1 fruit fly cellular context compared by ENCODE assay signal in the genomic region with DNA sequence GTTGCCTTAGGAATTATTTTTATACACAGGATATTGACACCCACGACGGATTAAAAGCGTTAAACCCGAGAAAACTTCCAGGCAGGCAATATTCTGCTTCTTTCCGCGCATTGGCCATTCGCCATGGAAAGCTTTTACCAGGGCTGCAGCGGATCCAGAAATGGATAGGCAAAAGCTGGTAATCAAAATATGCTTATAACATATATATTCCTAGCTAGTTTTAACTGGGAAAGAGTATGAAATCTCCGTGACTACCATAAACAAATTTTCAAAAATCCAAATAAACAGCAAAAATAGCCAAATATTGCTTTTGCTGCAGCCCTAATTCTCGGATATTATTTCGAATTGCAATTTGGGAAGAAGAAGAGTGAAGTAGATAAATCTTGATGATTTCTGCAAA.
TF ChIP-seq lines count a peak whose summit lies in the region.

A gene (minus strand): TSS at position 141 of the 400 bp plus-strand sequence.
A gene (plus strand): TSS at position 335 of the 400 bp plus-strand sequence.

TF ChIP-seq in whole organism, embryonic, 481 proteins besides CTCF, POLR2A, EP300 and RAD21 (continued from another document and continues in another):
- TF ChIP-seq Spps (tag; optimal IDR thresholded peaks at IDR 0.05; lab: Kevin White, UChicago) (peak; percentile 83), bcd (GFP tag; optimal IDR thresholded peaks at IDR 0.05; lab: Kevin White, UChicago) (peak; percentile 96), CG15269 (tag; optimal IDR thresholded peaks at IDR 0.05; lab: Kevin White, UChicago) (peak; percentile 93), sug (tag; optimal IDR thresholded peaks at IDR 0.05; lab: Kevin White, UChicago) (peak; percentile 94), tio (GFP tag; optimal IDR thresholded peaks at IDR 0.05; lab: Kevin White, UChicago) (peak; percentile 94), CG1647 (GFP tag; optimal IDR thresholded peaks at IDR 0.05; lab: Kevin White, UChicago) (peak; percentile 95), p53 (GFP tag; optimal IDR thresholded peaks at IDR 0.05; lab: Kevin White, UChicago) (peak; percentile 89), crol (GFP tag; IDR thresholded peaks at IDR 0.05; lab: Robert Waterston, UW) (peak; percentile 33; the same call in 1 of the 2 replicates), Dfd (GFP tag; optimal IDR thresholded peaks at IDR 0.05; lab: Kevin White, UChicago) (no peak), CG15696 (tag; optimal IDR thresholded peaks at IDR 0.05; lab: Kevin White, UChicago) (peak; percentile 86), dati (GFP tag; IDR thresholded peaks at IDR 0.05; lab: Robert Waterston, UW) (peak; percentile 68; the same call in 1 of the 2 replicates), Optix (GFP tag; IDR thresholded peaks at IDR 0.05; lab: Robert Waterston, UW) (peak; percentile 84), Nf-YB (GFP tag; optimal IDR thresholded peaks at IDR 0.05; lab: Kevin White, UChicago) (peak; percentile 74), CG8944 (GFP tag; optimal IDR thresholded peaks at IDR 0.05; lab: Kevin White, UChicago) (peak; percentile 96), cas (GFP tag; IDR thresholded peaks at IDR 0.05; lab: Robert Waterston, UW) (peak; percentile 87), H15 (GFP tag; IDR thresholded peaks at IDR 0.05; lab: Robert Waterston, UW) (peak; percentile 92), ftz-f1 (GFP tag; optimal IDR thresholded peaks at IDR 0.05; lab: Kevin White, UChicago) (peak; percentile 48), CG7839 (tag; optimal IDR thresholded peaks at IDR 0.05; lab: Kevin White, UChicago) (peak; percentile 94), repo (GFP tag; optimal IDR thresholded peaks at IDR 0.05; lab: Kevin White, UChicago) (peak; percentile 91), al (GFP tag; IDR thresholded peaks at IDR 0.05; lab: Robert Waterston, UW) (peak; percentile 93), Atf-2 (GFP tag; optimal IDR thresholded peaks at IDR 0.05; lab: Kevin White, UChicago) (peak; percentile 94), CG4360 (GFP tag; IDR thresholded peaks at IDR 0.05; lab: Robert Waterston, UW) (peak; percentile 52; the same call in 1 of the 2 replicates), CG14965 (GFP tag; optimal IDR thresholded peaks at IDR 0.05; lab: Kevin White, UChicago; ENCODE audit: borderline replicate concordance) (peak; percentile 35), Six4 (GFP tag; optimal IDR thresholded peaks at IDR 0.05; lab: Kevin White, UChicago) (peak; percentile 94), hb (GFP tag; IDR thresholded peaks at IDR 0.05; lab: Robert Waterston, UW; ENCODE audit: partially characterized antibody) (no peak), CG43689 (GFP tag; IDR thresholded peaks at IDR 0.05; lab: Robert Waterston, UW) (no peak; the same call in none of the 2 replicates), fru (optimal IDR thresholded peaks at IDR 0.05; lab: Kevin White, UChicago) (no peak), pum (GFP tag; optimal IDR thresholded peaks at IDR 0.05; lab: Kevin White, UChicago) (peak; percentile 97), esg (GFP tag; conservative IDR thresholded peaks at IDR 0.05; lab: Robert Waterston, UW) (peak; percentile 93), Trl (optimal IDR thresholded peaks at IDR 0.05; lab: Kevin White, UChicago) (no peak), Trl (GFP tag; optimal IDR thresholded peaks at IDR 0.05; lab: Kevin White, UChicago) (peak; percentile 97), aop (GFP tag; IDR thresholded peaks at IDR 0.05; lab: Robert Waterston, UW) (peak; percentile 68; the same call in 1 of the 2 replicates), D19A (tag; optimal IDR thresholded peaks at IDR 0.05; lab: Kevin White, UChicago) (peak; percentile 86), CG32532 (GFP tag; IDR thresholded peaks at IDR 0.05; lab: Robert Waterston, UW) (peak; percentile 93), HLH3B (GFP tag; IDR thresholded peaks at IDR 0.05; lab: Robert Waterston, UW) (peak; percentile 90), bowl (GFP tag; IDR thresholded peaks at IDR 0.05; lab: Robert Waterston, UW) (peak; percentile 69), psq (GFP tag; optimal IDR thresholded peaks at IDR 0.05; lab: Kevin White, UChicago) (peak; percentile 74), Nf-YA (GFP tag; IDR thresholded peaks at IDR 0.05; lab: Robert Waterston, UW) (peak; percentile 83), fd102C (GFP tag; optimal IDR thresholded peaks at IDR 0.05; lab: Kevin White, UChicago) (no peak), CG9817 (tag; optimal IDR thresholded peaks at IDR 0.05; lab: Kevin White, UChicago) (peak; percentile 95), CG2120 (GFP tag; optimal IDR thresholded peaks at IDR 0.05; lab: Kevin White, UChicago) (peak; percentile 98), CG12236 (GFP tag; optimal IDR thresholded peaks at IDR 0.05; lab: Kevin White, UChicago) (peak; percentile 85), kay (GFP tag; optimal IDR thresholded peaks at IDR 0.05; lab: Kevin White, UChicago) (peak; percentile 95), CG15073 (GFP tag; optimal IDR thresholded peaks at IDR 0.05; lab: Kevin White, UChicago) (peak; percentile 49), sna (GFP tag; IDR thresholded peaks at IDR 0.05; lab: Robert Waterston, UW; ENCODE audit: partially characterized antibody) (no peak), dmrt99B (tag; optimal IDR thresholded peaks at IDR 0.05; lab: Kevin White, UChicago) (peak; percentile 91), CG32772 (GFP tag; IDR thresholded peaks at IDR 0.05; lab: Robert Waterston, UW) (peak; percentile 94), CG2712 (tag; optimal IDR thresholded peaks at IDR 0.05; lab: Kevin White, UChicago) (peak; percentile 94), ac (GFP tag; optimal IDR thresholded peaks at IDR 0.05; lab: Kevin White, UChicago) (no peak), Ptx1 (GFP tag; IDR thresholded peaks at IDR 0.05; lab: Robert Waterston, UW) (peak; percentile 96), Abd-B (GFP tag; optimal IDR thresholded peaks at IDR 0.05; lab: Kevin White, UChicago) (peak; percentile 96), wdn (GFP tag; IDR thresholded peaks at IDR 0.05; lab: Robert Waterston, UW) (peak; percentile 82), inv (GFP tag; IDR thresholded peaks at IDR 0.05; lab: Robert Waterston, UW; ENCODE audit: partially characterized antibody) (no peak), MESR4 (GFP tag; optimal IDR thresholded peaks at IDR 0.05; lab: Kevin White, UChicago) (peak; percentile 59), Vsx1 (GFP tag; optimal IDR thresholded peaks at IDR 0.05; lab: Kevin White, UChicago) (peak; percentile 81), CG3163 (GFP tag; optimal IDR thresholded peaks at IDR 0.05; lab: Kevin White, UChicago) (peak; percentile 81), stc (GFP tag; IDR thresholded peaks at IDR 0.05; lab: Robert Waterston, UW) (peak; percentile 85), ATbp (GFP tag; optimal IDR thresholded peaks at IDR 0.05; lab: Kevin White, UChicago) (peak; percentile 83), CG17612 (GFP tag; IDR thresholded peaks at IDR 0.05; lab: Robert Waterston, UW) (peak; percentile 88), CG13775 (GFP tag; optimal IDR thresholded peaks at IDR 0.05; lab: Kevin White, UChicago) (peak; percentile 92), dysf (GFP tag; IDR thresholded peaks at IDR 0.05; lab: Robert Waterston, UW) (peak; percentile 94), Dbx (GFP tag; IDR thresholded peaks at IDR 0.05; lab: Robert Waterston, UW) (peak; percentile 92), CG18619 (GFP tag; optimal IDR thresholded peaks at IDR 0.05; lab: Kevin White, UChicago) (peak; percentile 88), CG12942 (GFP tag; optimal IDR thresholded peaks at IDR 0.05; lab: Kevin White, UChicago) (peak; percentile 94), eve (GFP tag; optimal IDR thresholded peaks at IDR 0.05; lab: Kevin White, UChicago) (no peak), CG18011 (GFP tag; optimal IDR thresholded peaks at IDR 0.05; lab: Kevin White, UChicago) (peak; percentile 86), pzg (GFP tag; optimal IDR thresholded peaks at IDR 0.05; lab: Kevin White, UChicago) (peak; percentile 82), CG5180 (GFP tag; optimal IDR thresholded peaks at IDR 0.05; lab: Kevin White, UChicago) (peak; percentile 55), CG30020 (tag; optimal IDR thresholded peaks at IDR 0.05; lab: Kevin White, UChicago) (peak; percentile 72), ap (GFP tag; IDR thresholded peaks at IDR 0.05; lab: Robert Waterston, UW) (peak; percentile 80), gcm2 (GFP tag; optimal IDR thresholded peaks at IDR 0.05; lab: Kevin White, UChicago) (peak; percentile 92), Atf6 (GFP tag; IDR thresholded peaks at IDR 0.05; lab: Robert Waterston, UW) (peak; percentile 86; the same call in 1 of the 2 replicates), eyg (GFP tag; optimal IDR thresholded peaks at IDR 0.05; lab: Kevin White, UChicago) (peak; percentile 90), CG6175 (GFP tag; IDR thresholded peaks at IDR 0.05; lab: Robert Waterston, UW) (peak; percentile 79), CG5245 (GFP tag; optimal IDR thresholded peaks at IDR 0.05; lab: Kevin White, UChicago) (peak; percentile 94), Sin3A (optimal IDR thresholded peaks at IDR 0.05; lab: Kevin White, UChicago) (peak; percentile 25), CG12769 (tag; optimal IDR thresholded peaks at IDR 0.05; lab: Kevin White, UChicago) (peak; percentile 96), CG16779 (GFP tag; IDR thresholded peaks at IDR 0.05; lab: Robert Waterston, UW) (peak; percentile 83), CG2116 (GFP tag; optimal IDR thresholded peaks at IDR 0.05; lab: Kevin White, UChicago) (peak; percentile 68), onecut (GFP tag; IDR thresholded peaks at IDR 0.05; lab: Robert Waterston, UW) (peak; percentile 74), twi (tag; optimal IDR thresholded peaks at IDR 0.05; lab: Kevin White, UChicago) (peak; percentile 80), CG4730 (GFP tag; IDR thresholded peaks at IDR 0.05; lab: Robert Waterston, UW) (peak; percentile 88), Side (GFP tag; optimal IDR thresholded peaks at IDR 0.05; lab: Kevin White, UChicago) (peak; percentile 93), CG3407 (GFP tag; optimal IDR thresholded peaks at IDR 0.05; lab: Kevin White, UChicago) (peak; percentile 83), gem (tag; optimal IDR thresholded peaks at IDR 0.05; lab: Kevin White, UChicago) (peak; percentile 96), PHDP (tag; optimal IDR thresholded peaks at IDR 0.05; lab: Kevin White, UChicago) (peak; percentile 94), CG1832 (GFP tag; optimal IDR thresholded peaks at IDR 0.05; lab: Kevin White, UChicago) (no peak), CG10321 (GFP tag; IDR thresholded peaks at IDR 0.05; lab: Robert Waterston, UW) (peak; percentile 59), seq (GFP tag; IDR thresholded peaks at IDR 0.05; lab: Robert Waterston, UW) (peak; percentile 80), sqz (GFP tag; optimal IDR thresholded peaks at IDR 0.05; lab: Kevin White, UChicago) (peak; percentile 80), en (GFP tag; optimal IDR thresholded peaks at IDR 0.05; lab: Kevin White, UChicago) (peak; percentile 80), Dref (GFP tag; IDR thresholded peaks at IDR 0.05; lab: Robert Waterston, UW) (0 out of 2 replicates have a peak, but pooled peaks have one; percentile 28), prd (optimal IDR thresholded peaks at IDR 0.05; lab: Kevin White, UChicago) (no peak), prd (GFP tag; IDR thresholded peaks at IDR 0.05; lab: Robert Waterston, UW) (peak; percentile 95), CG15601 (tag; optimal IDR thresholded peaks at IDR 0.05; lab: Kevin White, UChicago) (peak; percentile 89), Fer2 (tag; optimal IDR thresholded peaks at IDR 0.05; lab: Kevin White, UChicago) (peak; percentile 91), gro (GFP tag; optimal IDR thresholded peaks at IDR 0.05; lab: Kevin White, UChicago) (peak; percentile 97), ato (GFP tag; IDR thresholded peaks at IDR 0.05; lab: Robert Waterston, UW; ENCODE audit: partially characterized antibody) (no peak), Ada2b (GFP tag; IDR thresholded peaks at IDR 0.05; lab: Robert Waterston, UW) (peak; percentile 89), HHEX (GFP tag; optimal IDR thresholded peaks at IDR 0.05; lab: Kevin White, UChicago) (peak; percentile 88), Ets97D (GFP tag; optimal IDR thresholded peaks at IDR 0.05; lab: Kevin White, UChicago) (peak; percentile 94), wek (GFP tag; optimal IDR thresholded peaks at IDR 0.05; lab: Kevin White, UChicago) (peak; percentile 66), disco-r (GFP tag; optimal IDR thresholded peaks at IDR 0.05; lab: Kevin White, UChicago) (peak; percentile 86), CG13624 (GFP tag; optimal IDR thresholded peaks at IDR 0.05; lab: Kevin White, UChicago) (peak; percentile 96), CG10462 (GFP tag; optimal IDR thresholded peaks at IDR 0.05; lab: Kevin White, UChicago) (peak; percentile 88), CG10267 (tag; optimal IDR thresholded peaks at IDR 0.05; lab: Kevin White, UChicago) (peak; percentile 84), CG10366 (GFP tag; IDR thresholded peaks at IDR 0.05; lab: Robert Waterston, UW) (peak; percentile 90), dimm (GFP tag; IDR thresholded peaks at IDR 0.05; lab: Robert Waterston, UW) (peak; percentile 73), CG13296 (GFP tag; optimal IDR thresholded peaks at IDR 0.05; lab: Kevin White, UChicago) (peak; percentile 93), Opbp (GFP tag; IDR thresholded peaks at IDR 0.05; lab: Robert Waterston, UW; ENCODE audit: partially characterized antibody) (no peak), CG17359 (tag; optimal IDR thresholded peaks at IDR 0.05; lab: Kevin White, UChicago) (peak; percentile 92), exex (tag; optimal IDR thresholded peaks at IDR 0.05; lab: Kevin White, UChicago) (peak; percentile 93), hbn (GFP tag; IDR thresholded peaks at IDR 0.05; lab: Robert Waterston, UW; ENCODE audit: partially characterized antibody) (no peak), Antp (GFP tag; optimal IDR thresholded peaks at IDR 0.05; lab: Kevin White, UChicago) (peak; percentile 95), CG4328 (GFP tag; optimal IDR thresholded peaks at IDR 0.05; lab: Kevin White, UChicago) (peak; percentile 89), ara (GFP tag; IDR thresholded peaks at IDR 0.05; lab: Robert Waterston, UW) (peak; percentile 90), ttk (GFP tag; IDR thresholded peaks at IDR 0.05; lab: Robert Waterston, UW) (peak; percentile 90), Gsc (GFP tag; IDR thresholded peaks at IDR 0.05; lab: Robert Waterston, UW) (peak; percentile 60), Jarid2 (GFP tag; optimal IDR thresholded peaks at IDR 0.05; lab: Kevin White, UChicago) (peak; percentile 63), br (optimal IDR thresholded peaks at IDR 0.05; lab: Kevin White, UChicago) (no peak), gfzf (GFP tag; optimal IDR thresholded peaks at IDR 0.05; lab: Kevin White, UChicago) (peak; percentile 40), CG2129 (GFP tag; IDR thresholded peaks at IDR 0.05; lab: Robert Waterston, UW; ENCODE audit: partially characterized antibody) (no peak), CG11560 (tag; IDR thresholded peaks at IDR 0.05; lab: Robert Waterston, UW) (peak; percentile 79; the same call in 2 of the 3 replicates), CG14710 (tag; optimal IDR thresholded peaks at IDR 0.05; lab: Kevin White, UChicago) (peak; percentile 93), bigmax (GFP tag; optimal IDR thresholded peaks at IDR 0.05; lab: Kevin White, UChicago) (no peak)
